Fruit fly (Drosophila melanogaster) whole organism, embryonic: ENCODE measurements around the gene Rad60.

ENCODE experiments used
- Atf6 ChIP-seq: fragments of 200-800 bp; sonication (Bioruptor generic); IDR thresholded peaks from 2 replicates; pipeline ENCODE4 v1.3.6; 2022; ENCODE audit warnings: missing biosample characterization, missing genetic modification characterization
- Bgb ChIP-seq: fragments of 200-800 bp; sonication (Bioruptor generic); IDR thresholded peaks from 2 replicates; pipeline ENCODE4 v1.3.6; 2022; ENCODE audit warnings: missing biosample characterization, missing genetic modification characterization; ENCODE audit not compliant: partially characterized antibody
- CG10321 ChIP-seq: fragments of 200-800 bp; sonication (Bioruptor generic); IDR thresholded peaks from 2 replicates; pipeline ENCODE4 v1.3.6; 2022; ENCODE audit warnings: missing biosample characterization, missing genetic modification characterization
- CG11504 ChIP-seq: fragments of 200-800 bp; sonication (Bioruptor generic); optimal IDR thresholded peaks from 3 replicates; lab custom pipeline; 2019; ENCODE audit warnings: missing biosample characterization, mild to moderate bottlenecking, missing genetic modification characterization, moderate library complexity
- CG1233 ChIP-seq: fragments of 200-800 bp; sonication (Bioruptor generic); optimal IDR thresholded peaks from 4 replicates; lab custom pipeline; 2018; ENCODE audit warnings: missing biosample characterization, mild to moderate bottlenecking, missing genetic modification characterization
- CG14014 ChIP-seq: fragments of 200-800 bp; sonication (Bioruptor generic); IDR thresholded peaks from 2 replicates; pipeline ENCODE4 v1.3.6; 2022; ENCODE audit warnings: missing biosample characterization, missing genetic modification characterization
- CG15269 ChIP-seq: fragments of 200-800 bp; sonication (Bioruptor generic); optimal IDR thresholded peaks from 2 replicates; lab custom pipeline; 2018; ENCODE audit warnings: missing biosample characterization, mild to moderate bottlenecking, missing genetic modification characterization, moderate library complexity
- CG1603 ChIP-seq: fragments of 200-800 bp; sonication (Bioruptor generic); optimal IDR thresholded peaks from 2 replicates; lab custom pipeline; 2019; ENCODE audit warnings: missing biosample characterization, mild to moderate bottlenecking, missing genetic modification characterization, moderate library complexity
- CG18476 ChIP-seq: fragments of 200-800 bp; sonication (Bioruptor generic); optimal IDR thresholded peaks from 2 replicates; lab custom pipeline; 2016; ENCODE audit warnings: missing biosample characterization, mild to moderate bottlenecking, missing genetic modification characterization
- CG18619 ChIP-seq: fragments of 200-800 bp; sonication (Bioruptor generic); optimal IDR thresholded peaks from 3 replicates; lab custom pipeline; 2017; ENCODE audit warnings: missing biosample characterization, mild to moderate bottlenecking, missing genetic modification characterization
- CG2678 ChIP-seq: fragments of 200-800 bp; sonication (Bioruptor generic); optimal IDR thresholded peaks from 3 replicates; lab custom pipeline; 2019; ENCODE audit warnings: missing biosample characterization, mild to moderate bottlenecking, missing genetic modification characterization, moderate library complexity
- CG30431 ChIP-seq: fragments of 200-800 bp; sonication (Bioruptor generic); optimal IDR thresholded peaks from 2 replicates; lab custom pipeline; 2017; ENCODE audit warnings: missing biosample characterization, missing genetic modification characterization
- CG31388 ChIP-seq: fragments of 200-800 bp; sonication (Bioruptor generic); optimal IDR thresholded peaks from 2 replicates; lab custom pipeline; 2016; ENCODE audit warnings: missing biosample characterization, missing genetic modification characterization
- CG4360 ChIP-seq: fragments of 200-800 bp; sonication (Bioruptor generic); IDR thresholded peaks from 2 replicates; pipeline ENCODE4 v1.3.6; 2022; ENCODE audit warnings: missing biosample characterization, missing genetic modification characterization
- CG4404 ChIP-seq: fragments of 200-800 bp; sonication (Bioruptor generic); IDR thresholded peaks from 2 replicates; pipeline ENCODE4 v1.3.6; 2022; ENCODE audit warnings: missing biosample characterization, missing genetic modification characterization
- CG4854 ChIP-seq: fragments of 200-800 bp; sonication (Bioruptor generic); optimal IDR thresholded peaks from 2 replicates; lab custom pipeline; 2016; ENCODE audit warnings: missing biosample characterization, missing genetic modification characterization, inconsistent platforms
- CG6765 ChIP-seq: fragments of 200-800 bp; sonication (Bioruptor generic); optimal IDR thresholded peaks from 3 replicates; lab custom pipeline; 2017; ENCODE audit warnings: missing biosample characterization, mild to moderate bottlenecking, missing genetic modification characterization
- CG6813 ChIP-seq: fragments of 200-800 bp; sonication (Bioruptor generic); optimal IDR thresholded peaks from 2 replicates; lab custom pipeline; 2017; ENCODE audit warnings: missing biosample characterization, missing genetic modification characterization, mild to moderate bottlenecking, moderate library complexity, missing genetic modification reagents
- CG6854 ChIP-seq: fragments of 200-800 bp; sonication (Bioruptor generic); optimal IDR thresholded peaks from 3 replicates; lab custom pipeline; 2017; ENCODE audit warnings: missing biosample characterization, mild to moderate bottlenecking, missing genetic modification characterization
- CG8388 ChIP-seq: fragments of 200-800 bp; sonication (Bioruptor generic); optimal IDR thresholded peaks from 2 replicates; lab custom pipeline; 2019; ENCODE audit warnings: missing biosample characterization, mild to moderate bottlenecking, missing genetic modification characterization, moderate library complexity
- D ChIP-seq, 2 experiments: fragments of 200-800 bp in 1 of 2; fragments of >200 bp in 1 of 2; sonication (Bioruptor generic) in 1 of 2; optimal IDR thresholded peaks; 2 replicates in 1 of 2; 3 replicates in 1 of 2; lab custom pipeline; 2017; ENCODE audit warnings: mild to moderate bottlenecking in 1 of 2, missing biosample characterization in 1 of 2, missing genetic modification characterization in 1 of 2, missing genetic modification reagents in 1 of 2
- Dbx ChIP-seq: fragments of 200-800 bp; sonication (Bioruptor generic); IDR thresholded peaks from 3 replicates; pipeline ENCODE4 v1.3.6; 2022; ENCODE audit warnings: missing biosample characterization, missing genetic modification characterization
- Lpt ChIP-seq: fragments of >200 bp; optimal IDR thresholded peaks from 2 replicates; lab custom pipeline; 2018; ENCODE audit warnings: missing biosample characterization, missing genetic modification characterization
- MESR4 ChIP-seq: fragments of 200-800 bp; sonication (Bioruptor generic); optimal IDR thresholded peaks from 2 replicates; lab custom pipeline; 2018; ENCODE audit warnings: missing biosample characterization, mild to moderate bottlenecking, missing genetic modification characterization, moderate library complexity
- Mrtf ChIP-seq: fragments of 200-800 bp; sonication (Bioruptor generic); IDR thresholded peaks from 3 replicates; pipeline ENCODE4 v1.3.6; 2022; ENCODE audit warnings: missing biosample characterization, missing genetic modification characterization
- NFAT ChIP-seq: fragments of 200-800 bp; sonication (Bioruptor generic); IDR thresholded peaks from 2 replicates; pipeline ENCODE4 v1.3.6; 2022; ENCODE audit warnings: missing biosample characterization, missing genetic modification characterization
- Optix ChIP-seq: fragments of 200-800 bp; sonication (Bioruptor generic); IDR thresholded peaks from 3 replicates; pipeline ENCODE4 v1.3.6; 2022; ENCODE audit warnings: missing biosample characterization, missing genetic modification characterization
- Six4 ChIP-seq: fragments of 200-800 bp; sonication (Bioruptor generic); optimal IDR thresholded peaks from 2 replicates; lab custom pipeline; 2016; ENCODE audit warnings: missing biosample characterization, missing genetic modification characterization
- Sox102F ChIP-seq: fragments of 200-800 bp; sonication (Bioruptor generic); optimal IDR thresholded peaks from 2 replicates; lab custom pipeline; 2018; ENCODE audit warnings: missing biosample characterization, mild to moderate bottlenecking, missing genetic modification characterization, moderate library complexity
- ab ChIP-seq: fragments of 200-800 bp; sonication (Bioruptor generic); optimal IDR thresholded peaks from 2 replicates; lab custom pipeline; 2016; ENCODE audit warnings: missing biosample characterization, missing genetic modification characterization
- aop ChIP-seq: fragments of 200-800 bp; sonication (Bioruptor generic); IDR thresholded peaks from 2 replicates; pipeline ENCODE4 v1.3.6; 2022; ENCODE audit warnings: missing biosample characterization, missing genetic modification characterization
- dmrt99B ChIP-seq: fragments of 200-800 bp; sonication (Bioruptor generic); optimal IDR thresholded peaks from 2 replicates; lab custom pipeline; 2018; ENCODE audit warnings: missing biosample characterization, mild to moderate bottlenecking, missing genetic modification characterization, moderate library complexity
- dysf ChIP-seq: fragments of 200-800 bp; sonication (Bioruptor generic); IDR thresholded peaks from 3 replicates; pipeline ENCODE4 v1.3.6; 2022; ENCODE audit warnings: missing biosample characterization, missing genetic modification characterization
- en ChIP-seq: fragments of 200-800 bp; sonication (Bioruptor generic); optimal IDR thresholded peaks from 2 replicates; lab custom pipeline; 2016; ENCODE audit warnings: missing biosample characterization, missing genetic modification characterization
- eyg ChIP-seq: fragments of 200-800 bp; sonication (Bioruptor generic); optimal IDR thresholded peaks from 3 replicates; lab custom pipeline; 2016; ENCODE audit warnings: missing biosample characterization, missing genetic modification characterization
- fu2 ChIP-seq: fragments of 200-800 bp; sonication (Bioruptor generic); optimal IDR thresholded peaks from 2 replicates; lab custom pipeline; 2016; ENCODE audit warnings: missing biosample characterization, missing genetic modification characterization
- gcm ChIP-seq: fragments of 200-800 bp; sonication (Bioruptor generic); optimal IDR thresholded peaks from 2 replicates; lab custom pipeline; 2019; ENCODE audit warnings: missing biosample characterization, mild to moderate bottlenecking, missing genetic modification characterization, moderate library complexity
- gfzf ChIP-seq: fragments of 200-800 bp; sonication (Bioruptor generic); optimal IDR thresholded peaks from 2 replicates; lab custom pipeline; 2016; ENCODE audit warnings: missing biosample characterization, mild to moderate bottlenecking, missing genetic modification characterization, moderate library complexity
- jumu ChIP-seq: fragments of 200-800 bp; sonication (Bioruptor generic); optimal IDR thresholded peaks from 3 replicates; lab custom pipeline; 2016; ENCODE audit warnings: missing biosample characterization, missing genetic modification characterization
- luna ChIP-seq: fragments of 200-800 bp; sonication (Bioruptor generic); optimal IDR thresholded peaks from 2 replicates; lab custom pipeline; 2016; ENCODE audit warnings: missing biosample characterization, missing genetic modification characterization
- nom ChIP-seq: fragments of 200-800 bp; sonication (Bioruptor generic); optimal IDR thresholded peaks from 2 replicates; lab custom pipeline; 2017; ENCODE audit warnings: missing biosample characterization, missing genetic modification characterization, mild to moderate bottlenecking, moderate library complexity, missing genetic modification reagents
- peb ChIP-seq: fragments of 200-800 bp; sonication (Bioruptor generic); IDR thresholded peaks from 2 replicates; pipeline ENCODE4 v1.3.6; 2022; ENCODE audit warnings: missing biosample characterization, missing genetic modification characterization
- prd ChIP-seq, 3 experiments: fragments of >200 bp in 2 of 3; fragments of 200-800 bp in 1 of 3; sonication (Bioruptor generic) in 1 of 3; optimal IDR thresholded peaks in 2 of 3; IDR thresholded peaks in 1 of 3; 2 replicates in 2 of 3; 3 replicates in 1 of 3; pipeline versions ENCODE4 v1.3.6 to Lab custom; 2017 to 2022; ENCODE audit warnings: missing biosample characterization in 1 of 3, missing genetic modification characterization in 1 of 3
- pzg ChIP-seq: fragments of 200-800 bp; sonication (Bioruptor generic); optimal IDR thresholded peaks from 3 replicates; lab custom pipeline; 2018; ENCODE audit warnings: missing biosample characterization, mild to moderate bottlenecking, missing genetic modification characterization, moderate library complexity
- row ChIP-seq: fragments of 200-800 bp; sonication (Bioruptor generic); IDR thresholded peaks from 3 replicates; pipeline ENCODE4 v1.3.6; 2022; ENCODE audit warnings: missing biosample characterization, missing genetic modification characterization
- sc ChIP-seq, 3 experiments: fragments of >200 bp in 2 of 3; fragments of 200-800 bp in 1 of 3; sonication (Bioruptor generic) in 1 of 3; optimal IDR thresholded peaks; 2 replicates in 2 of 3; 3 replicates in 1 of 3; lab custom pipeline; 2017; ENCODE audit warnings: mild to moderate bottlenecking in 1 of 3, missing biosample characterization in 1 of 3, missing genetic modification characterization in 1 of 3, missing genetic modification reagents in 1 of 3
- ssp ChIP-seq: fragments of 200-800 bp; sonication (Bioruptor generic); IDR thresholded peaks from 2 replicates; pipeline ENCODE4 v1.3.6; 2022; ENCODE audit warnings: missing biosample characterization, missing genetic modification characterization
- vfl ChIP-seq: fragments of 200-800 bp; sonication (Bioruptor generic); optimal IDR thresholded peaks from 2 replicates; lab custom pipeline; 2016; ENCODE audit warnings: missing biosample characterization, missing genetic modification characterization

Rad60 gene

dm6 chr3R:23211745-23212254 is 39.5 kb downstream of the Rad60 start (continued):
- peak; percentile 43 for TF ChIP-seq Sox102F (GFP tag; lab: Kevin White, UChicago)
- TF ChIP-seq vfl (GFP tag; lab: Kevin White, UChicago), result no peak
- peak; percentile 59 for TF ChIP-seq CG14014 (GFP tag; lab: Robert Waterston, UW)
- TF ChIP-seq Mrtf (GFP tag; lab: Robert Waterston, UW), result 0 out of 3 replicates have a peak, but pooled peaks have one; percentile 8
- peak; percentile 71 for TF ChIP-seq dmrt99B (tag; lab: Kevin White, UChicago)
- TF ChIP-seq peb (GFP tag; lab: Robert Waterston, UW), result peak; percentile 38; the same call in 1 of the 2 replicates
- TF ChIP-seq CG11504, result peak; percentile 71
- peak; percentile 54 for TF ChIP-seq jumu (GFP tag; lab: Kevin White, UChicago)
- TF ChIP-seq luna, result no peak
- TF ChIP-seq dysf (GFP tag; lab: Robert Waterston, UW), result peak; percentile 73
- TF ChIP-seq CG6765 (GFP tag; lab: Kevin White, UChicago), result no peak
- no peak for TF ChIP-seq Optix (GFP tag; lab: Robert Waterston, UW)
- peak; percentile 38; the same call in 1 of the 2 replicates for TF ChIP-seq CG4404 (GFP tag; lab: Robert Waterston, UW)
- TF ChIP-seq en, result no peak
- TF ChIP-seq pzg (GFP tag; lab: Kevin White, UChicago), result no peak
- no peak for TF ChIP-seq ab (GFP tag; lab: Kevin White, UChicago)
- TF ChIP-seq CG6854 (GFP tag; lab: Kevin White, UChicago), result peak; percentile 41
- peak; percentile 76 for TF ChIP-seq row (GFP tag; lab: Robert Waterston, UW)
- peak; percentile 9 for TF ChIP-seq CG1233 (GFP tag; lab: Kevin White, UChicago)
- TF ChIP-seq NFAT (GFP tag; lab: Robert Waterston, UW), result 0 out of 2 replicates have a peak, but pooled peaks have one; percentile 28
- no peak for TF ChIP-seq prd (optimal IDR thresholded peaks at IDR 0.05; lab: Kevin White, UChicago)
- TF ChIP-seq prd (GFP tag; IDR thresholded peaks at IDR 0.05; lab: Robert Waterston, UW), result peak; percentile 42; the same call in 1 of the 3 replicates
- peak; percentile 39 for TF ChIP-seq CG6813 (GFP tag; lab: Kevin White, UChicago)
- TF ChIP-seq CG1603 (tag; lab: Kevin White, UChicago), result peak; percentile 18
- TF ChIP-seq CG31388, result peak; percentile 5
- no peak for TF ChIP-seq eyg
- 0 out of 2 replicates have a peak, but pooled peaks have one; percentile 30 for TF ChIP-seq ssp
- TF ChIP-seq Six4, result peak; percentile 7
- TF ChIP-seq Lpt (GFP tag; lab: Kevin White, UChicago), result no peak
- peak; percentile 78 for TF ChIP-seq Dbx (GFP tag; lab: Robert Waterston, UW)
- TF ChIP-seq aop (GFP tag; lab: Robert Waterston, UW), result no peak
- TF ChIP-seq sc (optimal IDR thresholded peaks at IDR 0.05; lab: Kevin White, UChicago), result no peak
- TF ChIP-seq sc (GFP tag; optimal IDR thresholded peaks at IDR 0.05; lab: Kevin White, UChicago), result no peak
- TF ChIP-seq CG15269 (tag; lab: Kevin White, UChicago), result peak; percentile 46
- peak; percentile 84 for TF ChIP-seq CG10321 (GFP tag; lab: Robert Waterston, UW)
- TF ChIP-seq Bgb (GFP tag; lab: Robert Waterston, UW), result no peak
- TF ChIP-seq CG30431, result no peak
- peak; percentile 31 for TF ChIP-seq CG18476
- peak; percentile 52 for TF ChIP-seq CG8388 (GFP tag; lab: Kevin White, UChicago)
- no peak for TF ChIP-seq fu2 (GFP tag; lab: Kevin White, UChicago)
- no peak for TF ChIP-seq MESR4
- TF ChIP-seq gcm (GFP tag; lab: Kevin White, UChicago), result peak; percentile 35
- TF ChIP-seq nom (GFP tag; lab: Kevin White, UChicago), result no peak
- TF ChIP-seq D (optimal IDR thresholded peaks at IDR 0.05; lab: Kevin White, UChicago), result no peak
- TF ChIP-seq D (GFP tag; optimal IDR thresholded peaks at IDR 0.05; lab: Kevin White, UChicago), result peak; percentile 57
- peak; percentile 29 for TF ChIP-seq CG18619 (GFP tag; lab: Kevin White, UChicago)
- peak; percentile 81 for TF ChIP-seq CG2678 (tag; lab: Kevin White, UChicago)
- peak; percentile 45; the same call in 1 of the 2 replicates for TF ChIP-seq Atf6 (GFP tag; lab: Robert Waterston, UW)
- TF ChIP-seq gfzf (GFP tag; lab: Kevin White, UChicago), result no peak
- peak; percentile 21; the same call in 1 of the 2 replicates for TF ChIP-seq CG4360 (GFP tag; lab: Robert Waterston, UW)
- TF ChIP-seq CG4854 (GFP tag; lab: Kevin White, UChicago), result no peak
